Worm (Caenorhabditis elegans) whole organism, L3 larva: ENCODE results near the gene cgh-1.

Experiments used
- nhr-23 ChIP-seq: fragments of 150-350 bp; optimal IDR thresholded peaks from 2 replicates; lab custom pipeline; 2014; ENCODE audit warnings: missing biosample characterization, missing genetic modification reagents, missing genetic modification characterization
- nhr-25 ChIP-seq: sonication (generic microtip); optimal IDR thresholded peaks from 2 replicates; lab custom pipeline; 2017; ENCODE audit warnings: missing biosample characterization, missing genetic modification characterization
- tbx-2 ChIP-seq: sonication (generic microtip); optimal IDR thresholded peaks from 2 replicates; lab custom pipeline; 2016; ENCODE audit warnings: mild to moderate bottlenecking, missing genetic modification characterization, missing compliant biosample characterization

DNA sequence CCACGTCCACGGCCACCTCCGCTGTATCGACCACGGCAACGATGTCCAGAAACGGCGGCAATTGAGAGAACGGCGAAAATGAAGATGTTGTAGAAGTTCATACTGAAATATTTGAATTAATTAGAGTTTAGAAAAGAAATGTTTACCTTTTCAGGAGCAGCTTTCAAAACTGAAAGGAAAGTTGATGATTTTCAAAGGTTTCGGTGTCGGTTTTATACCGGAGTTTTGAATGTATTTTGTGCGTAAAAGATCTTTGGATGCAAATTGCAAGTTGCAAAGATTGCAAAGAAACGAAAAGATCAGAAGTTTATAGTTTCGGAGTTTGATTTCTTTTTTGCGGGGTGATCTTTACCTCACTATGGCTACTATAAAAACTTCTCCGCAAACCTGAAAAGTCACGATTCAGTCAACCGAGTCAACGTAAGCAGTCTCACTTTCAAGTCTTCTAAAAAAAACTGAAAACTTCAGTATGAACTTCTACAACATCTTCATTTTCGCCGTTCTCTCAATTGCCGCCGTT is 38.7 kb downstream of the cgh-1 start, which contains the start of the genes fipr-19 and fipr-18:
- TF ChIP-seq tbx-2 = no peak
- TF ChIP-seq nhr-23 = no peak
- TF ChIP-seq nhr-25 (tag; lab: Kevin White, UChicago) = no peak
